Fruit fly (Drosophila melanogaster): Measurements from ENCODE around the gene dwg.

- TF ChIP-seq ttk (optimal IDR thresholded peaks at IDR 0.05) (no peak), psq (optimal IDR thresholded peaks at IDR 0.05) (no peak), Myc (optimal IDR thresholded peaks at IDR 0.05) (no peak), insv (optimal IDR thresholded peaks at IDR 0.05) (no peak)
Observed at dm6 chrX:2732127-2732526, 4.6 kb downstream of the dwg start, which contains the start of the genes ttm50 and CG2712.
